Worm (Caenorhabditis elegans) whole organism, late embryonic: ENCODE measurements around the gene hpo-28.
A peak's percentile ranks its signal among the peaks of the same experiment; 100 is the strongest.

Experiments used
- C08G9.2 ChIP-seq: sonication (generic microtip); optimal IDR thresholded peaks from 2 replicates; lab custom pipeline; 2016; ENCODE audit warnings: mild to moderate bottlenecking, missing genetic modification characterization, moderate library complexity, missing compliant biosample characterization
- C38D4.7 ChIP-seq: fragments of 200-800 bp; sonication (Bioruptor generic); optimal IDR thresholded peaks from 2 replicates; lab custom pipeline; 2018; ENCODE audit warnings: mild to moderate bottlenecking, missing genetic modification characterization, moderate library complexity, missing compliant biosample characterization
- K09A11.1 ChIP-seq: sonication (generic microtip); optimal IDR thresholded peaks from 2 replicates; lab custom pipeline; 2017; ENCODE audit warnings: antibody characterized with exemption, mild to moderate bottlenecking, missing genetic modification characterization, missing compliant biosample characterization; ENCODE audit not compliant: insufficient read depth
- T23F11.4 ChIP-seq: fragments of 200-800 bp; sonication (Bioruptor generic); optimal IDR thresholded peaks from 2 replicates; lab custom pipeline; 2018; ENCODE audit warnings: mild to moderate bottlenecking, missing genetic modification characterization, missing compliant biosample characterization
- ahr-1 ChIP-seq: sonication (generic microtip); optimal IDR thresholded peaks from 2 replicates; lab custom pipeline; 2016; ENCODE audit warnings: missing genetic modification characterization, missing compliant biosample characterization
- ama-1 ChIP-seq: fragments of 150-350 bp; optimal IDR thresholded peaks from 2 replicates; lab custom pipeline; 2014
- ceh-14 ChIP-seq: sonication (generic microtip); optimal IDR thresholded peaks from 2 replicates; lab custom pipeline; 2016; ENCODE audit warnings: missing genotype, missing genetic modification characterization, missing compliant biosample characterization
- ceh-18 ChIP-seq: sonication (generic microtip); optimal IDR thresholded peaks from 2 replicates; lab custom pipeline; 2016; ENCODE audit warnings: missing genetic modification characterization, missing compliant biosample characterization
- ceh-19 ChIP-seq: fragments of 200-800 bp; sonication (Bioruptor generic); optimal IDR thresholded peaks from 2 replicates; lab custom pipeline; 2018; ENCODE audit warnings: mild to moderate bottlenecking, missing genetic modification characterization, missing compliant biosample characterization
- ceh-2 ChIP-seq: sonication (generic microtip); optimal IDR thresholded peaks from 2 replicates; lab custom pipeline; 2016; ENCODE audit warnings: missing genotype, missing genetic modification characterization, missing compliant biosample characterization
- ceh-22 ChIP-seq: sonication (generic microtip); optimal IDR thresholded peaks from 2 replicates; lab custom pipeline; 2017; ENCODE audit warnings: missing biosample characterization, missing genetic modification characterization
- ceh-24 ChIP-seq: sonication (generic microtip); optimal IDR thresholded peaks from 2 replicates; lab custom pipeline; 2016; ENCODE audit warnings: mild to moderate bottlenecking, missing genetic modification characterization, missing compliant biosample characterization
- ceh-30 ChIP-seq: fragments of 150-350 bp; optimal IDR thresholded peaks from 2 replicates; lab custom pipeline; 2014; ENCODE audit warnings: missing biosample characterization, missing genetic modification characterization
- ceh-31 ChIP-seq: sonication (generic microtip); optimal IDR thresholded peaks from 2 replicates; lab custom pipeline; 2016; ENCODE audit warnings: missing genetic modification characterization, missing compliant biosample characterization
- ceh-34 ChIP-seq: sonication (generic microtip); optimal IDR thresholded peaks from 2 replicates; lab custom pipeline; 2016; ENCODE audit warnings: mild to moderate bottlenecking, missing genetic modification characterization, missing compliant biosample characterization
- ceh-6 ChIP-seq: fragments of 200-800 bp; sonication (Bioruptor generic); optimal IDR thresholded peaks from 2 replicates; lab custom pipeline; 2018; ENCODE audit warnings: mild to moderate bottlenecking, missing genetic modification characterization, missing compliant biosample characterization
- ceh-9 ChIP-seq: sonication (generic microtip); optimal IDR thresholded peaks from 2 replicates; lab custom pipeline; 2016; ENCODE audit warnings: mild to moderate bottlenecking, missing genetic modification characterization, inconsistent platforms, missing compliant biosample characterization
- dve-1 ChIP-seq: sonication (generic microtip); optimal IDR thresholded peaks from 2 replicates; lab custom pipeline; 2017; ENCODE audit warnings: antibody characterized with exemption, mild to moderate bottlenecking, missing genetic modification characterization, missing compliant biosample characterization
- elt-2 ChIP-seq: sonication (generic microtip); optimal IDR thresholded peaks from 2 replicates; lab custom pipeline; 2016; ENCODE audit warnings: missing genetic modification reagents, missing genetic modification characterization, missing compliant biosample characterization
- elt-4 ChIP-seq: sonication (generic microtip); optimal IDR thresholded peaks from 2 replicates; lab custom pipeline; 2016; ENCODE audit warnings: missing genetic modification characterization, missing compliant biosample characterization
- ets-4 ChIP-seq: sonication (generic microtip); optimal IDR thresholded peaks from 2 replicates; lab custom pipeline; 2016; ENCODE audit warnings: missing genetic modification characterization, missing compliant biosample characterization
- eyg-1 ChIP-seq: sonication (generic microtip); optimal IDR thresholded peaks from 2 replicates; lab custom pipeline; 2016; ENCODE audit warnings: missing genotype, missing genetic modification characterization, missing compliant biosample characterization
- fax-1 ChIP-seq: sonication (generic microtip); optimal IDR thresholded peaks from 2 replicates; lab custom pipeline; 2016; ENCODE audit warnings: missing genotype, missing genetic modification characterization, missing compliant biosample characterization
- fkh-10 ChIP-seq: fragments of 150-350 bp; optimal IDR thresholded peaks from 2 replicates; lab custom pipeline; 2014; ENCODE audit warnings: missing biosample characterization, missing genetic modification reagents, missing genetic modification characterization
- fkh-6 ChIP-seq: sonication (generic microtip); optimal IDR thresholded peaks from 2 replicates; lab custom pipeline; 2016; ENCODE audit warnings: missing genetic modification characterization, missing compliant biosample characterization
- gmeb-2 ChIP-seq: sonication (generic microtip); optimal IDR thresholded peaks from 2 replicates; lab custom pipeline; 2016; ENCODE audit warnings: missing genetic modification characterization, inconsistent platforms, missing compliant biosample characterization
- hlh-30 ChIP-seq: sonication (generic microtip); optimal IDR thresholded peaks from 2 replicates; lab custom pipeline; 2017; ENCODE audit warnings: antibody characterized with exemption, missing genetic modification characterization, missing compliant biosample characterization; ENCODE audit not compliant: insufficient read depth
- lim-6 ChIP-seq: sonication (generic microtip); optimal IDR thresholded peaks from 2 replicates; lab custom pipeline; 2016; ENCODE audit warnings: missing genetic modification characterization, missing compliant biosample characterization
- lin-11 ChIP-seq: fragments of 200-800 bp; sonication (Bioruptor generic); optimal IDR thresholded peaks from 2 replicates; lab custom pipeline; 2018; ENCODE audit warnings: mild to moderate bottlenecking, missing genetic modification characterization, missing compliant biosample characterization
- mec-3 ChIP-seq: sonication (generic microtip); optimal IDR thresholded peaks from 2 replicates; lab custom pipeline; 2016; ENCODE audit warnings: borderline replicate concordance, missing genetic modification characterization, missing compliant biosample characterization
- nfya-1 ChIP-seq: sonication (generic microtip); optimal IDR thresholded peaks from 2 replicates; lab custom pipeline; 2017; ENCODE audit warnings: missing genetic modification characterization, mild to moderate bottlenecking, missing compliant biosample characterization, antibody characterized with exemption, moderate library complexity
- nhr-11 ChIP-seq: fragments of 150-350 bp; optimal IDR thresholded peaks from 2 replicates; lab custom pipeline; 2014; ENCODE audit warnings: missing biosample characterization, missing genetic modification characterization
- nhr-232 ChIP-seq: sonication (generic microtip); optimal IDR thresholded peaks from 2 replicates; lab custom pipeline; 2016; ENCODE audit warnings: missing genetic modification characterization, missing compliant biosample characterization
- pag-3 ChIP-seq: sonication (generic microtip); optimal IDR thresholded peaks from 2 replicates; lab custom pipeline; 2016; ENCODE audit warnings: missing compliant biosample characterization, missing genetic modification characterization, borderline replicate concordance
- pat-9 ChIP-seq: fragments of 200-800 bp; sonication (Bioruptor generic); optimal IDR thresholded peaks from 2 replicates; lab custom pipeline; 2018; ENCODE audit warnings: mild to moderate bottlenecking, missing genetic modification characterization, moderate library complexity, missing compliant biosample characterization
- pax-1 ChIP-seq: fragments of 150-350 bp; optimal IDR thresholded peaks from 2 replicates; lab custom pipeline; 2014; ENCODE audit warnings: missing biosample characterization, missing genetic modification characterization
- pros-1 ChIP-seq: fragments of 150-350 bp; optimal IDR thresholded peaks from 2 replicates; lab custom pipeline; 2014; ENCODE audit warnings: missing biosample characterization, missing genetic modification reagents, missing genetic modification characterization
- rnt-1 ChIP-seq: sonication (generic microtip); optimal IDR thresholded peaks from 2 replicates; lab custom pipeline; 2016; ENCODE audit warnings: missing genetic modification characterization, missing compliant biosample characterization
- sox-4 ChIP-seq: sonication (generic microtip); optimal IDR thresholded peaks from 2 replicates; lab custom pipeline; 2017; ENCODE audit warnings: mild to moderate bottlenecking, missing genetic modification characterization, inconsistent platforms, missing compliant biosample characterization
- tbx-2 ChIP-seq: sonication (generic microtip); optimal IDR thresholded peaks from 2 replicates; lab custom pipeline; 2016; ENCODE audit warnings: missing genetic modification characterization, missing compliant biosample characterization
- tbx-7 ChIP-seq: sonication (generic microtip); optimal IDR thresholded peaks from 2 replicates; lab custom pipeline; 2016; ENCODE audit warnings: missing genotype, missing genetic modification characterization, missing compliant biosample characterization
- unc-3 ChIP-seq, 2 experiments: fragments of 200-800 bp in 1 of 2; sonication (Bioruptor generic) in 1 of 2; sonication (generic microtip) in 1 of 2; conservative IDR thresholded peaks in 1 of 2; optimal IDR thresholded peaks in 1 of 2; 2 replicates each; pipeline versions ENCODE4 v1.3.6 to Lab custom; 2016 to 2022; ENCODE audit warnings: missing compliant biosample characterization in 2 of 2, missing genetic modification characterization in 2 of 2, missing genetic modification reagents in 1 of 2
- zip-5 ChIP-seq: sonication (generic microtip); optimal IDR thresholded peaks from 2 replicates; lab custom pipeline; 2016; ENCODE audit warnings: missing genetic modification characterization, missing compliant biosample characterization

Gene hpo-28

DNA sequence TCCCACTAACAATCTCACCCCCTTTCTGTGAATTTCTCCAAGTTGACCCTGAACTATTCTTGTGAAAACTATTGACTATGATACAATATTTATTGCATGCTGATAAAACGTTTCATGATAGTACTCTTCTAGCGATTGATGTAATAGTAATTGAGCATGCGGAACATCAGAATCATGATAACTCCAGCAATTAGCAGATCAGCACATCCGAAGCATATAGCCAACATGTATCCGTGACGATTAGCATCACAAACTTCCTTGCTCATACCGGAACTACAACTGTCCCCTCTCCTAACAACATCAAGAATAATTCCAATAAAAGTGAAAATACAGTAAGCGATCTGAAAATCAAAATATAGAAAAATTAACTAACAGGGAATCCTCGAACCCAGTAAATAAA is 20.9 kb upstream of the hpo-28 start:
- TF ChIP-seq mec-3 (tag; lab: Kevin White, UChicago) (no peak), pax-1 (tag; lab: Kevin White, UChicago) (no peak), nfya-1 (tag; lab: Kevin White, UChicago) (no peak), ceh-31 (tag; lab: Kevin White, UChicago) (no peak), sox-4 (tag; lab: Kevin White, UChicago) (no peak), elt-2 (no peak), tbx-7 (tag; lab: Kevin White, UChicago) (no peak), fkh-10 (no peak), dve-1 (tag; lab: Kevin White, UChicago) (no peak), ceh-34 (tag; lab: Kevin White, UChicago) (no peak), zip-5 (no peak), lin-11 (tag; lab: Kevin White, UChicago) (no peak), C38D4.7 (GFP tag; lab: Kevin White, UChicago) (no peak), ets-4 (tag; lab: Kevin White, UChicago) (no peak), ama-1 (no peak), fax-1 (tag; lab: Kevin White, UChicago) (no peak), elt-4 (tag; lab: Kevin White, UChicago) (no peak), ceh-2 (no peak), C08G9.2 (no peak)
- TF ChIP-seq, all 69 proteins: peak for 0

DNA sequence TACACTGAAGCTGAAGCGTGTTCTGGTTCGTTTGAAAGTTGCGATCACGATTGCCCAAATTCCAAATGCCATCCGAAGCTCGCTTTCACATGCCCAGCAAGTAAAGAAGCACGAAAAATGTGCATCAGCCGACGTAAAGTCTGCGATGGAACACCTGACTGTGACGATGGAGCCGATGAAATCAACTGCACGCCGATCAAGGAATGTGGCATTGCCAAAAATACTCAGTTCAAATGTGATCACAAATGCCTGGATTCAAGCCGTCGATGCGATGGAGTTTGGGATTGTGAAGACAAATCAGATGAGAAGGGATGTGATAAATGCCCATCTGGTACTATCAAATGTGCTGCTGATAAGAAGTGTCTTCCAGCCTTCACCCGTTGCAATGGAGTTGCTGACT is 20.2 kb upstream of the hpo-28 start:
- TF ChIP-seq pros-1 (tag; lab: Kevin White, UChicago) (no peak), ceh-14 (no peak), fkh-6 (tag; lab: Kevin White, UChicago) (no peak), rnt-1 (no peak)

DNA sequence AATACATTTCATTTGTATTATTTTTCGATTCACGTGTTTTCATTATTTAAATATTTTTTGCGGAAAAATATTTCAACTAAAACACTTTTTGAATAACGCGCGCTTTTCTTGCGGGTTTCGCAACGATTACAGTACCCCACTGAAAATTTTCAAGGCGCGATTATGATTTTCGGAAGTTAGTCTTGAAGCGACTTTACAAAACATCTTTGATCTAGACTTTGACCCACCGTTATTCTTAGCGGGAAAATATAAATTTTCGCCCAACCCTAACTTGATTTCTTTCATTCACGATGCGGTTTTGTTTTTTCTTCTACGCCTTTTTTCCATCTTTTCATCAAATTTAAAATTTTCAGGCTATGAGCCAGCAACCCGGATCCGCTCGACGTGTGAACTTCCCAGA is 18.7 kb upstream of the hpo-28 start, which contains the start of gene egg-1:
TSS of gene egg-1 (plus strand) at position 354 of the 400 bp plus-strand sequence.
- TF ChIP-seq eyg-1: no peak
- no peak for TF ChIP-seq lin-11 (tag; lab: Kevin White, UChicago)
- no peak for TF ChIP-seq gmeb-2 (tag; lab: Kevin White, UChicago)
- TF ChIP-seq pag-3 (tag; lab: Kevin White, UChicago): no peak
- no peak for TF ChIP-seq ceh-19
- TF ChIP-seq unc-3 (GFP tag; conservative IDR thresholded peaks at IDR 0.05; lab: Robert Waterston, UW): no peak
- TF ChIP-seq unc-3 (tag; optimal IDR thresholded peaks at IDR 0.05; lab: Kevin White, UChicago): no peak

DNA sequence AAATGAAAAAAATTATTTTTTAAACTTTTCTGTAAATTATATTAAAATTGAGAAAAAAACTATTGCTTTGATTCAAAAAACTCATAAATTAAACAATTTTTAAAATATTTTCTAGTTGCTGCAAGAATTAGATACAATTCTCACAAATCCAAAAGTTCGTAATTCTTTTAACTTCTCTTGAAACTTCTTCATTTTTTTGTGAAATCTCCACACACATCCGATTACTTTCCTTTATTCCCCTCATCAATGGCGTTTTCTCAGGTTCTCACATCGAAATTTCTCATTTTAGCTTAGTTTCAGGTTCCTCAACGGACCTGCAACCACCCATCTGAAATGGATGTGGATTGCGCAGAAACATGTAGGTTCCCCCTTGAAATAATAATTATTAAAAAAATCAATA is 13.4 kb upstream of the hpo-28 start, which contains the start of gene wrm-1:
TSS of gene wrm-1 (plus strand) at position 301 of the 400 bp plus-strand sequence.
- no peak for TF ChIP-seq pat-9 (tag; lab: Kevin White, UChicago)
- no peak for TF ChIP-seq lin-11 (tag; lab: Kevin White, UChicago)
- TF ChIP-seq C38D4.7 (GFP tag; lab: Kevin White, UChicago): no peak
- TF ChIP-seq ceh-18 (tag; lab: Kevin White, UChicago): no peak
- no peak for TF ChIP-seq elt-2
- no peak for TF ChIP-seq T23F11.4 (GFP tag; lab: Kevin White, UChicago)
- TF ChIP-seq ceh-2: no peak
- no peak for TF ChIP-seq sox-4 (tag; lab: Kevin White, UChicago)

DNA sequence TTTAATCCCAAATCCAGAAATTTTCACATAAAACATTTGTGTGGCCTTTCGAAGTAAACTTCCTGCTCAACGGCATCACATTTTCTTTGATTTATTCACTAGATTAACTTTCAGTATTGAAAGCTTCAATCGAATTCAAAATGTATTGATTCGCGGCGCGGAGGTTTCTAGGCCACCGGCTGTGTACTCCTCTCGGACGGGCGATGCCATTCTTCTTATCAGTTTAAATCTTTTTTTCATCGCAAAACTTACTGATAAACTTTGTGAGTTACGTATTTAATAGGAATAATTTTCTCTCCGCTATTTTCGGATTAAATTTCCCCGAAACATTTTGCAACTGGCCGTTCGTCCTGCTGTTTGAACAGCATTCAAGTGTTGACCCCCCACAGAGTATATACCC is 12.8 kb upstream of the hpo-28 start:
- no peak for TF ChIP-seq lin-11 (tag; lab: Kevin White, UChicago)
- no peak for TF ChIP-seq ceh-24 (tag; lab: Kevin White, UChicago)
- TF ChIP-seq ceh-22 (tag; lab: Kevin White, UChicago): no peak
- no peak for TF ChIP-seq elt-4 (tag; lab: Kevin White, UChicago)
- TF ChIP-seq fax-1 (tag; lab: Kevin White, UChicago): no peak
- TF ChIP-seq ceh-2: no peak
- no peak for TF ChIP-seq eyg-1
- TF ChIP-seq gmeb-2 (tag; lab: Kevin White, UChicago): no peak
- no peak for TF ChIP-seq ahr-1
- TF ChIP-seq ceh-30: no peak
- no peak for TF ChIP-seq nhr-11
- TF ChIP-seq K09A11.1: no peak
- TF ChIP-seq mec-3 (tag; lab: Kevin White, UChicago): peak; percentile 48
- TF ChIP-seq ceh-34 (tag; lab: Kevin White, UChicago): no peak
- TF ChIP-seq ceh-9 (tag; lab: Kevin White, UChicago): no peak
- peak; percentile 94 for TF ChIP-seq ets-4 (tag; lab: Kevin White, UChicago)
- no peak for TF ChIP-seq unc-3 (GFP tag; conservative IDR thresholded peaks at IDR 0.05; lab: Robert Waterston, UW)
- no peak for TF ChIP-seq unc-3 (tag; optimal IDR thresholded peaks at IDR 0.05; lab: Kevin White, UChicago)
- no peak for TF ChIP-seq tbx-7 (tag; lab: Kevin White, UChicago)
- TF ChIP-seq ceh-18 (tag; lab: Kevin White, UChicago): no peak
- no peak for TF ChIP-seq lim-6
- TF ChIP-seq hlh-30 (tag; lab: Kevin White, UChicago): no peak
- TF ChIP-seq ceh-6 (GFP tag; lab: Kevin White, UChicago): no peak
- peak; percentile 8 for TF ChIP-seq tbx-2
- TF ChIP-seq nhr-232 (tag; lab: Kevin White, UChicago): no peak
